Fruit fly (Drosophila melanogaster): ENCODE results near the gene CG13659.

CG13659 gene

dm6 chr3R:25335065-25335464 is 34.4 kb downstream of the CG13659 start, which contains the start of the genes CG10669 and CG11902:
TSS of gene CG10669 (minus strand) at chr3R:25335243.
TSS of gene CG11902 (plus strand) at chr3R:25335257.
- TF ChIP-seq EcR (GFP tag; optimal IDR thresholded peaks at IDR 0.05) (no peak), usp (GFP tag; optimal IDR thresholded peaks at IDR 0.05) (no peak), CG8478 (optimal IDR thresholded peaks at IDR 0.05) (no peak), psq (optimal IDR thresholded peaks at IDR 0.05) (no peak)

dm6 chr3R:25339952-25340351 is 39.3 kb downstream of the CG13659 start, which contains the start of gene rha:
TSS of gene rha (plus strand) at chr3R:25340252.
- TF ChIP-seq CG8478 (optimal IDR thresholded peaks at IDR 0.05): no peak
- TF ChIP-seq usp (GFP tag; optimal IDR thresholded peaks at IDR 0.05): no peak
- no peak for TF ChIP-seq psq (optimal IDR thresholded peaks at IDR 0.05)
- no peak for TF ChIP-seq EcR (GFP tag; optimal IDR thresholded peaks at IDR 0.05)
- TF ChIP-seq pan (optimal IDR thresholded peaks at IDR 0.05): no peak
- no peak for TF ChIP-seq Dll (optimal IDR thresholded peaks at IDR 0.05)

DNA sequence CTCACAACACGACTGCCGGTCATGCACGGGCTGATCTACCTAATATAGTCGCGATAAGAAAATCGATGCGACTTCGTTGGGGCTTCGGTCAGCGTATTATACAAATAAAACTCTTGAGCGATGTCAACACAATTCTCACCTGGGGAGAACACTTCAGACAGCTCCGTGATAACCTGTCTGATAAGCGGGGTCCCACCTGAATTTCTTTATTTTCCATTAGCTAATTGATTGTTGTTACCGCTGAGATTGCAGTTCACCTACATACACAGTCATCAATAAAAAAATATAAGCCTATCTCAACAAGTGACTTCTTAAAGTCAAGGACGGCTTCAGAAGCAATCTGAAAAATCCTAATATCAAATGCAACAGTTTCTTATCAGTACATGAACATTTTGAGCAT is 46.2 kb downstream of the CG13659 start, which contains the start of gene tobi:
Gene tobi (minus strand): TSS at position 23 of the 400 bp plus-strand sequence.
- TF ChIP-seq Dll (optimal IDR thresholded peaks at IDR 0.05) (no peak), usp (GFP tag; optimal IDR thresholded peaks at IDR 0.05) (no peak)

Data from whole organism.